Worm (Caenorhabditis elegans): ENCODE measurements around the gene bpnt-1.

DNA sequence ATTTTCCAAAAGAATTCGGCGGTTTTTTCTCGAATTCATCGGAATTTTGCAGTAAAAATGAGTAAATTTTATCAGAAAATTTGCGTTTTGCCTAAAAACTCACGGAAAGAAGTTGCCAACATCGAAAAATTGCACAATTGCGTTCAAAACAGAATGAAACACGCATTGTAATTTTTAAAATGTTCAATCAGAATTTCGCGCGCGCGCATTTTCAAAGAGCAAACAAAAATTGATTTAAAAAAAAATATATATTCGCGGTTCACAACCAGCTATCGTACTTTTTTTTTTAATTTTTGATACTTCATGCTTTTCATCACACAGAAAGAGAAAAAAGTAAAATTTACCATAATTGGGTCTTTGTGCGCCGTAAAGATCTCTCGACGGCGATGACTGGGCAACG, 45.2 kb upstream of the bpnt-1 start:
- TF ChIP-seq ztf-11 (tag; optimal IDR thresholded peaks at IDR 0.05) (no peak), ztf-1 (GFP tag; conservative IDR thresholded peaks at IDR 0.05) (no peak), nhr-25 (tag; optimal IDR thresholded peaks at IDR 0.05) (no peak), mab-5 (tag; optimal IDR thresholded peaks at IDR 0.05) (no peak), nhr-77 (tag; optimal IDR thresholded peaks at IDR 0.05) (no peak)
